Fruit fly (Drosophila melanogaster) whole organism, prepupa: Measurements from ENCODE around the gene cac.

Experiments
- Ets96B ChIP-seq: fragments of 200-800 bp; optimal IDR thresholded peaks from 2 replicates; lab custom pipeline; 2019; ENCODE audit warnings: missing biosample characterization, mild to moderate bottlenecking, missing genetic modification characterization, moderate library complexity
- Sox15 ChIP-seq: fragments of 200-800 bp; sonication (Bioruptor generic); optimal IDR thresholded peaks from 3 replicates; lab custom pipeline; 2016; ENCODE audit warnings: missing biosample characterization, missing genetic modification characterization

DNA sequence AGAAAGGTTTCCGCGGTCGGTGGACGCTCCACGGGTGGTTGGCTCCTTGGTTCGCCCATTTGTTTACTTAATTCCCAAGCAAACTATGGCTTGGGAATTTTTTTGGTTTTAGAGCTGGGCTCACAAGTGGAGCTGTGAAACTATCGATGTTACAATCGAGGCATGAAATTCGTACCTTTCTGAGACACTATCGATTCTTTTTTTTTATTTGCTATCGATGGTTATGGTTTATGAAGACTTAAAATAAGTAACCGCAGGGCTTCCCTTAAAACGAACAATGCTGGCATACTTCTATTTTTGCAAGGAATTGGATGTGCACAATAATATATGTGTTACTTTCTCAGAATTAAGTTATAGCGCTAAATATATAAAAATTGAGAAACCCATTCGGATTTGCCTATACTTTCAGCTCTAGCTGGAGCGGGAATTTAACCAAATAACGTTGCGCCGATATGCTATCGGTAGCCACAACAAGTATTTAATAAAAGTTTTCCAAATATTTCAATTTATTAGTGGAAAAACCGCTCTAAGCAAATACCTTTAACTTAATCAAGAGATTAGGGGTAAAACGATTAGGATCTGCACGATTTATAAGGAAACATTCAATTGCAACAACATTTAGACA is 33.0 kb upstream of the cac start, which contains the start of gene Chrac-16:
- no peak for TF ChIP-seq Sox15
- TF ChIP-seq Ets96B (tag; lab: Kevin White, UChicago): no peak
